Fruit fly (Drosophila melanogaster): ENCODE results near the gene CG32486.

The CG32486 gene

DNA sequence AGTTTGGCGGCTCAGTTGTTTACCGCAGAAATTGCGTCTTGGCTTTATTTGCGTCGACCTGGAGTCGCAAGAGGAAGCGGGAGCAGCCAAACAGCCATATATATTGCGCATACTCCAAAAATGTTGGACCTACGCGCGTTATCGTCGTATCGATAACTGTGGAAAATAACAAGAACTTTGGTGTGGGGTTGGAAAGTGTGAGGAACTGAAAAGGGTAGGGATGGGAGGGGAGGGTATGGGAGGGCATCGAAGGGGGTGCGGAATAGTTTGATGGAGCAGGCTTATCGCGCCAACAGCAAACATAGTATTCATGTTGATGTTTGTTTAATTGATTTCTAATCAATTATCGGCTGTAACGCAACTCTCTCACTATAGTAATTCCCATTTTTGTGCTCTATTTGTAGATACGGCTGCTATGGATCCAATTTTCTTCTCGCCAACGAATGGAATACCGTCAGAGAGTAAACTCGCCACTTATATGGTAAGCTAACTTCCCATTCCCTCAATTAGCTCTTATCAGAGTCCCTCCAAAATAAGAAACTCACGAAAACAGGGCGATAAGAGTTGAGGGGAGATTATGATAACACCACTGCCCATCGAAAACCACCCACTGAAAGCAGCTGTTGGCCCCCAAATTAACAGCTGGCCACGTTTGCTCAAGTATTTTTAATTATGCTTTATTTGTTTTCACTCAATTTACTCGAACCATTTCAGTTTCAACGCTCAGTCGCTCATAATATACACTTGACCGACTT lies 12.9 kb upstream of the CG32486 start (continued):
- TF ChIP-seq dysf (GFP tag; IDR thresholded peaks at IDR 0.05) (no peak), CG11504 (tag; optimal IDR thresholded peaks at IDR 0.05) (no peak), CG17612 (GFP tag; IDR thresholded peaks at IDR 0.05) (0 out of 2 replicates have a peak, but pooled peaks have one; percentile 31), CG8478 (optimal IDR thresholded peaks at IDR 0.05) (no peak), Oaz (GFP tag; IDR thresholded peaks at IDR 0.05) (no peak), Ada2b (GFP tag; IDR thresholded peaks at IDR 0.05) (no peak), fu2 (GFP tag; optimal IDR thresholded peaks at IDR 0.05) (no peak), ab (GFP tag; optimal IDR thresholded peaks at IDR 0.05) (no peak), bsh (GFP tag; optimal IDR thresholded peaks at IDR 0.05) (peak in 1 of 2 experiments; percentile 57), HLHmδ (GFP tag; optimal IDR thresholded peaks at IDR 0.05) (peak; percentile 93), en (GFP tag; optimal IDR thresholded peaks at IDR 0.05) (no peak), vfl (GFP tag; optimal IDR thresholded peaks at IDR 0.05) (no peak), CG14667 (GFP tag; IDR thresholded peaks at IDR 0.05) (no peak), abd-A (tag; optimal IDR thresholded peaks at IDR 0.05) (peak; percentile 19), stc (GFP tag; IDR thresholded peaks at IDR 0.05) (no peak), ken (GFP tag; IDR thresholded peaks at IDR 0.05) (no peak), chinmo (GFP tag; IDR thresholded peaks at IDR 0.05; ENCODE audit: partially characterized antibody) (0 out of 4 replicates have a peak, but pooled peaks have one; percentile 52), dmrt99B (tag; optimal IDR thresholded peaks at IDR 0.05) (no peak), CG10274 (GFP tag; optimal IDR thresholded peaks at IDR 0.05) (peak; percentile 41), CG10979 (tag; optimal IDR thresholded peaks at IDR 0.05) (peak; percentile 28), gsb-n (tag; optimal IDR thresholded peaks at IDR 0.05) (peak; percentile 23), CG17802 (tag; optimal IDR thresholded peaks at IDR 0.05) (no peak), Sin3A (optimal IDR thresholded peaks at IDR 0.05) (no peak), corto (GFP tag; optimal IDR thresholded peaks at IDR 0.05) (no peak), Dbx (GFP tag; IDR thresholded peaks at IDR 0.05) (peak; percentile 34; the same call in 2 of the 3 replicates), CG13123 (GFP tag; optimal IDR thresholded peaks at IDR 0.05) (peak; percentile 39), CG4730 (GFP tag; IDR thresholded peaks at IDR 0.05) (no peak), Jarid2 (GFP tag; optimal IDR thresholded peaks at IDR 0.05) (peak; percentile 56), CG8388 (GFP tag; optimal IDR thresholded peaks at IDR 0.05) (peak; percentile 10), CG34422 (GFP tag; IDR thresholded peaks at IDR 0.05) (peak; percentile 36; the same call in 1 of the 3 replicates), CG3847 (GFP tag; IDR thresholded peaks at IDR 0.05) (no peak), B-H2 (GFP tag; optimal IDR thresholded peaks at IDR 0.05) (peak; percentile 16), Taf1 (GFP tag; IDR thresholded peaks at IDR 0.05) (no peak), CG6654 (GFP tag; optimal IDR thresholded peaks at IDR 0.05) (peak; percentile 7), Hey (tag; optimal IDR thresholded peaks at IDR 0.05) (peak; percentile 69), so (GFP tag; IDR thresholded peaks at IDR 0.05) (no peak), pan (optimal IDR thresholded peaks at IDR 0.05) (no peak), pan (GFP tag; optimal IDR thresholded peaks at IDR 0.05 in 1 of 2, IDR thresholded peaks at IDR 0.05 in 1 of 2) (peak in 1 of 2 experiments; percentile 11), CG18599 (GFP tag; optimal IDR thresholded peaks at IDR 0.05) (peak; percentile 86), Atf6 (GFP tag; IDR thresholded peaks at IDR 0.05) (peak; percentile 70), al (GFP tag; IDR thresholded peaks at IDR 0.05) (no peak), Gsc (GFP tag; IDR thresholded peaks at IDR 0.05) (no peak), ewg (GFP tag; optimal IDR thresholded peaks at IDR 0.05) (peak; percentile 67), Bgb (GFP tag; IDR thresholded peaks at IDR 0.05; ENCODE audit: partially characterized antibody) (no peak; the same call in 1 of the 2 replicates), lab (GFP tag; optimal IDR thresholded peaks at IDR 0.05) (peak; percentile 95), CG7357 (GFP tag; IDR thresholded peaks at IDR 0.05) (no peak), tin (GFP tag; optimal IDR thresholded peaks at IDR 0.05) (no peak), ato (GFP tag; IDR thresholded peaks at IDR 0.05; ENCODE audit: partially characterized antibody) (no peak), CG3838 (GFP tag; optimal IDR thresholded peaks at IDR 0.05) (peak; percentile 70), CG12236 (GFP tag; optimal IDR thresholded peaks at IDR 0.05) (peak; percentile 33)

Measured in whole organism, embryonic.